Worm (Caenorhabditis elegans) whole organism, L4/young adult: ENCODE data around the gene prp-8.

Experiments used
- W03F9.2 ChIP-seq: fragments of 150-350 bp; optimal IDR thresholded peaks from 2 replicates; lab custom pipeline; 2014; ENCODE audit warnings: missing biosample characterization, missing genetic modification characterization
- him-1 ChIP-seq: sonication (generic microtip); optimal IDR thresholded peaks from 2 replicates; lab custom pipeline; 2016; ENCODE audit warnings: missing genotype, missing genetic modification reagents, missing genetic modification characterization, missing compliant biosample characterization

ce11 chrIII:8191695-8192094 lies 27.5 kb downstream of the prp-8 start, which contains the start of gene C50C3.1:
- no peak for TF ChIP-seq W03F9.2 (tag; lab: Kevin White, UChicago)
- no peak for TF ChIP-seq him-1
